Fruit fly (Drosophila melanogaster): Measurements from ENCODE around the gene CG12099.

Gene CG12099

dm6 chr3L:1591692-1592371 lies 33.5 kb upstream of the CG12099 start (continued):
- TF ChIP-seq ewg (GFP tag; optimal IDR thresholded peaks at IDR 0.05) (no peak), CG10462 (GFP tag; optimal IDR thresholded peaks at IDR 0.05) (no peak), Meics (GFP tag; optimal IDR thresholded peaks at IDR 0.05) (peak; percentile 90), Rfx (GFP tag; IDR thresholded peaks at IDR 0.05) (peak; percentile 82), CG17568 (GFP tag; optimal IDR thresholded peaks at IDR 0.05) (no peak), CG18619 (GFP tag; optimal IDR thresholded peaks at IDR 0.05) (peak; percentile 79), lbe (GFP tag; optimal IDR thresholded peaks at IDR 0.05) (peak; percentile 99), gem (tag; optimal IDR thresholded peaks at IDR 0.05) (no peak), CG7556 (GFP tag; optimal IDR thresholded peaks at IDR 0.05) (peak; percentile 65), CG31388 (GFP tag; optimal IDR thresholded peaks at IDR 0.05) (peak; percentile 16), Hr3 (GFP tag; optimal IDR thresholded peaks at IDR 0.05) (no peak), CG6689 (GFP tag; IDR thresholded peaks at IDR 0.05) (peak; percentile 36; the same call in 1 of the 2 replicates), CG3407 (GFP tag; optimal IDR thresholded peaks at IDR 0.05) (peak; percentile 30), CG14050 (GFP tag; IDR thresholded peaks at IDR 0.05) (peak; percentile 49; the same call in 2 of the 3 replicates), cato (GFP tag; optimal IDR thresholded peaks at IDR 0.05; ENCODE audit: borderline replicate concordance) (no peak), unc-4 (GFP tag; IDR thresholded peaks at IDR 0.05; ENCODE audit: partially characterized antibody) (no peak), PHDP (tag; optimal IDR thresholded peaks at IDR 0.05) (peak; percentile 87), Dip3 (GFP tag; optimal IDR thresholded peaks at IDR 0.05) (peak; percentile 84), CG11696 (GFP tag; IDR thresholded peaks at IDR 0.05) (peak; percentile 47; the same call in 1 of the 2 replicates), Side (GFP tag; optimal IDR thresholded peaks at IDR 0.05) (peak; percentile 54), Mrtf (GFP tag; IDR thresholded peaks at IDR 0.05) (0 out of 3 replicates have a peak, but pooled peaks have one; percentile 11), maf-S (GFP tag; optimal IDR thresholded peaks at IDR 0.05) (peak; percentile 63), rib (GFP tag; IDR thresholded peaks at IDR 0.05) (peak; percentile 93), CG13775 (GFP tag; optimal IDR thresholded peaks at IDR 0.05) (peak; percentile 17), bowl (GFP tag; IDR thresholded peaks at IDR 0.05) (no peak), CG6272 (GFP tag; IDR thresholded peaks at IDR 0.05) (no peak), mirr (GFP tag; optimal IDR thresholded peaks at IDR 0.05) (peak; percentile 81), CG6813 (GFP tag; optimal IDR thresholded peaks at IDR 0.05) (peak; percentile 95), gce (GFP tag; IDR thresholded peaks at IDR 0.05) (no peak; the same call in 2 of the 3 replicates), CG17612 (GFP tag; IDR thresholded peaks at IDR 0.05) (no peak), Eip74EF (GFP tag; optimal IDR thresholded peaks at IDR 0.05) (peak in 1 of 2 experiments; percentile 46), CG18476 (GFP tag; optimal IDR thresholded peaks at IDR 0.05) (peak; percentile 60), pnt (GFP tag; optimal IDR thresholded peaks at IDR 0.05) (peak; percentile 1), CG12236 (GFP tag; optimal IDR thresholded peaks at IDR 0.05) (no peak), chinmo (GFP tag; IDR thresholded peaks at IDR 0.05; ENCODE audit: partially characterized antibody) (no peak), CG14667 (GFP tag; IDR thresholded peaks at IDR 0.05) (no peak), CG10321 (GFP tag; IDR thresholded peaks at IDR 0.05) (0 out of 2 replicates have a peak, but pooled peaks have one; percentile 26), Bteb2 (GFP tag; optimal IDR thresholded peaks at IDR 0.05) (peak; percentile 60), CG1792 (GFP tag; optimal IDR thresholded peaks at IDR 0.05) (peak; percentile 78), CG3726 (GFP tag; IDR thresholded peaks at IDR 0.05) (no peak), CG32767 (GFP tag; IDR thresholded peaks at IDR 0.05) (peak; percentile 39; the same call in 1 of the 2 replicates), Vsx1 (GFP tag; optimal IDR thresholded peaks at IDR 0.05) (peak; percentile 76), CG32532 (GFP tag; IDR thresholded peaks at IDR 0.05) (peak; percentile 48; the same call in 1 of the 2 replicates), Ptx1 (GFP tag; IDR thresholded peaks at IDR 0.05) (no peak), az2 (GFP tag; optimal IDR thresholded peaks at IDR 0.05) (no peak), Fer3 (tag; optimal IDR thresholded peaks at IDR 0.05) (peak; percentile 88), CG4328 (GFP tag; optimal IDR thresholded peaks at IDR 0.05) (peak; percentile 66), CG8281 (tag; optimal IDR thresholded peaks at IDR 0.05) (peak; percentile 46), CG14965 (GFP tag; optimal IDR thresholded peaks at IDR 0.05; ENCODE audit: borderline replicate concordance) (peak; percentile 23)
